Worm (Caenorhabditis elegans): ENCODE results near the gene Y38H6A.5.
"Not testable (repeated sequence)": the region's sequence is repeated elsewhere in the genome, so short reads cannot be mapped to it uniquely, and the experiment has no call there.

The Y38H6A.5 gene

ce11 chrV:20335264-20335663 lies at the start of gene Y38H6A.5:
Gene Y38H6A.5, minus strand, starts transcription at chrV:20335364.
- no peak for TF ChIP-seq med-1 (GFP tag; optimal IDR thresholded peaks at IDR 0.05; ENCODE audit: insufficient read depth)
- TF ChIP-seq ztf-29 (GFP tag; IDR thresholded peaks at IDR 0.05) = no peak
- TF ChIP-seq tab-1 (GFP tag; IDR thresholded peaks at IDR 0.05) = no peak

DNA sequence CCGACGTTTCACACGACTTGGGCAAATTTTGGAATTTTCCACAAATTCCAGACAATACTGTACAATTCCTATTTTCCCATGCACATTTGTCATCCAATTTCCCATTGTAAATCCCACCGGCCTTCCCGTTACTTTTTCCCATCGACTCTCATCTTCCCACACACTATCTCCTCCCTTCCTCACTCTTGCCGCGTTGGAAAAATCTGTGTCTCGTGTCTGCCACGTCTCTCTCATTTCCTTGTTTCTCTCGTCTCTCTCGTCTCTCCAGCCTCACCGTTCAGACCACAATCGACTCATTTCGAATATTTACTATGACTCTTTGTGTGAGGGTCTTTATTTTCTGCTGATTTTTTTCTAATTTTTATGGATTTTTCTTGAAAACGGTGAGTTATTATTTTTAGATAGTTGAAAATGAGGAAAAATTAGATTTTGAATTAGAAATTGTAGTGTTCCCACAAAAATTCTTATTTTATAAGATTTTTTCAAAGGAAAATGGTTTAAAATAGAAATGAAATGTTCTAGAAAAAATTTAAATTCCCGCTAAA lies 48.0 kb upstream of the Y38H6A.5 start, which contains the start of gene K02E2.11:
K02E2.11 (plus strand) TSS at position 251 of the 545 bp plus-strand sequence.
- no peak for TF ChIP-seq ref-1 (GFP tag; conservative IDR thresholded peaks at IDR 0.05)
- no peak for TF ChIP-seq ztf-29 (GFP tag; IDR thresholded peaks at IDR 0.05)
- no peak for TF ChIP-seq tab-1 (GFP tag; IDR thresholded peaks at IDR 0.05)
- no peak for TF ChIP-seq ztf-23 (GFP tag; IDR thresholded peaks at IDR 0.05)
- no peak for TF ChIP-seq cog-1 (tag; optimal IDR thresholded peaks at IDR 0.05)
- TF ChIP-seq flt-1 (GFP tag; IDR thresholded peaks at IDR 0.05) = no peak
- no peak for TF ChIP-seq T22C8.4 (GFP tag; IDR thresholded peaks at IDR 0.05)
- TF ChIP-seq med-1 (GFP tag; optimal IDR thresholded peaks at IDR 0.05; ENCODE audit: insufficient read depth) = no peak
- no peak for TF ChIP-seq klf-2 (GFP tag; conservative IDR thresholded peaks at IDR 0.05)

ce11 chrV:20380320-20380719 lies 45.2 kb upstream of the Y38H6A.5 start, which contains the start of gene K02E2.6:
Gene K02E2.6, plus strand, starts transcription at chrV:20380561.
- no peak for TF ChIP-seq ztf-23 (GFP tag; IDR thresholded peaks at IDR 0.05)
- no peak for TF ChIP-seq tab-1 (GFP tag; IDR thresholded peaks at IDR 0.05)
- no peak for TF ChIP-seq cog-1 (tag; optimal IDR thresholded peaks at IDR 0.05)
- TF ChIP-seq ztf-29 (GFP tag; IDR thresholded peaks at IDR 0.05) = no peak

DNA sequence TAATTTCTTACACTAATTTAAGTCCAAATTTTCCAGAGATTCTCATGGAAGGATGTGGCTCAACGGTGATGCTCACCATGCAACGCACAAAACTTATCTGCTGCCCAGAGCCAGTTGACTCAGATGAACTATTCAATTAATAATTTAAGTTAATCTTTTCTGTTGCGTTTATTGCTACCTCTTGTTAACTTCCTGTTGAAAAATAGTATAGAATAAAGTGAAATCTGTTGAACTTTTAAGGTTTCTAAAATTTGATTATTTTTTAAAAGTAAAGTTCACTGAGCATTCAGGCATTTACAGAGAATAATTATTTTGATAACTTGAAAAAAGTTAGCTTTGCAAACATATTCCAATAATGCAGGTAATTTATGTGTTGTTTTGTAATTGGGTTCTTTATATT lies 40.9 kb upstream of the Y38H6A.5 start:
- TF ChIP-seq ztf-29 (GFP tag; IDR thresholded peaks at IDR 0.05) = no peak
- no peak for TF ChIP-seq tab-1 (GFP tag; IDR thresholded peaks at IDR 0.05)
- TF ChIP-seq T22C8.4 (GFP tag; IDR thresholded peaks at IDR 0.05) = no peak
- no peak for TF ChIP-seq ref-1 (GFP tag; conservative IDR thresholded peaks at IDR 0.05)
- TF ChIP-seq ztf-23 (GFP tag; IDR thresholded peaks at IDR 0.05) = no peak

ce11 chrV:20375236-20375635 lies 40.1 kb upstream of the Y38H6A.5 start, which contains the start of gene ins-35:
Gene ins-35, plus strand, starts transcription at chrV:20375536.
- no peak for TF ChIP-seq T22C8.4 (GFP tag; IDR thresholded peaks at IDR 0.05)
- no peak for TF ChIP-seq ref-1 (GFP tag; conservative IDR thresholded peaks at IDR 0.05)
- no peak for TF ChIP-seq cog-1 (tag; optimal IDR thresholded peaks at IDR 0.05)
- TF ChIP-seq ztf-23 (GFP tag; IDR thresholded peaks at IDR 0.05) = no peak
- TF ChIP-seq tab-1 (GFP tag; IDR thresholded peaks at IDR 0.05) = no peak
- TF ChIP-seq med-1 (GFP tag; optimal IDR thresholded peaks at IDR 0.05; ENCODE audit: insufficient read depth) = no peak
- TF ChIP-seq klf-2 (GFP tag; conservative IDR thresholded peaks at IDR 0.05) = no peak
- TF ChIP-seq flt-1 (GFP tag; IDR thresholded peaks at IDR 0.05) = no peak
- no peak for TF ChIP-seq ztf-29 (GFP tag; IDR thresholded peaks at IDR 0.05)

DNA sequence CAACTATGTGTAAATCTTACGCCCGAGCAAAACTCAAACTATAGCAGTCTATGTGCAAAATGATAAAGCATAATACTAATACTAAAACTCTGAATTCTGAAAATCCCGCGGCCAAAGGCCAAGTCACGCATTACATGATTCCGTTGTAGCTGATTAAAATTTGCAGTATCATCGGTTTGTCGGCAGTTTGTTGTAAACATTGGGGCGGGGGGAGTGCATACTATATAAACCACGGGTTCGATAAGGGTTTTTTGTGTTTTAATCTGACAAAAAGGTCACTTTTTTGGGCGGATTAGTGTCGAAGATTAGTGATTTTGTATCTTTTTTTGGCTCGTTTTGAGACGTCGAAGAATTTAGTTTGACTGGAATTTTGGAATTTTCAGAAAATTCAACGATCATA lies 39.3 kb upstream of the Y38H6A.5 start:
- TF ChIP-seq T22C8.4 (GFP tag; IDR thresholded peaks at IDR 0.05) (no peak), med-1 (GFP tag; optimal IDR thresholded peaks at IDR 0.05; ENCODE audit: insufficient read depth) (no peak), tab-1 (GFP tag; IDR thresholded peaks at IDR 0.05) (no peak), ztf-29 (GFP tag; IDR thresholded peaks at IDR 0.05) (no peak)

ce11 chrV:20369153-20369552 lies 34.0 kb upstream of the Y38H6A.5 start, which contains the start of gene srh-177:
Gene srh-177, minus strand, starts transcription at chrV:20369253.
- TF ChIP-seq med-1 (GFP tag; optimal IDR thresholded peaks at IDR 0.05; ENCODE audit: insufficient read depth); klf-2 (GFP tag; conservative IDR thresholded peaks at IDR 0.05); ztf-29 (GFP tag; IDR thresholded peaks at IDR 0.05): not testable (repeated sequence)

ce11 chrV:20366839-20367238 lies 31.7 kb upstream of the Y38H6A.5 start, which contains the start of gene K02E2.8:
Gene K02E2.8, minus strand, starts transcription at chrV:20366939.
- no peak for TF ChIP-seq klf-2 (GFP tag; conservative IDR thresholded peaks at IDR 0.05)
- no peak for TF ChIP-seq ref-1 (GFP tag; conservative IDR thresholded peaks at IDR 0.05)
- no peak for TF ChIP-seq ztf-29 (GFP tag; IDR thresholded peaks at IDR 0.05)
- TF ChIP-seq cog-1 (tag; optimal IDR thresholded peaks at IDR 0.05) = no peak
- TF ChIP-seq tab-1 (GFP tag; IDR thresholded peaks at IDR 0.05) = no peak
- TF ChIP-seq med-1 (GFP tag; optimal IDR thresholded peaks at IDR 0.05; ENCODE audit: insufficient read depth) = no peak
- no peak for TF ChIP-seq ztf-23 (GFP tag; IDR thresholded peaks at IDR 0.05)
- TF ChIP-seq T22C8.4 (GFP tag; IDR thresholded peaks at IDR 0.05) = no peak
- TF ChIP-seq flt-1 (GFP tag; IDR thresholded peaks at IDR 0.05) = no peak

DNA sequence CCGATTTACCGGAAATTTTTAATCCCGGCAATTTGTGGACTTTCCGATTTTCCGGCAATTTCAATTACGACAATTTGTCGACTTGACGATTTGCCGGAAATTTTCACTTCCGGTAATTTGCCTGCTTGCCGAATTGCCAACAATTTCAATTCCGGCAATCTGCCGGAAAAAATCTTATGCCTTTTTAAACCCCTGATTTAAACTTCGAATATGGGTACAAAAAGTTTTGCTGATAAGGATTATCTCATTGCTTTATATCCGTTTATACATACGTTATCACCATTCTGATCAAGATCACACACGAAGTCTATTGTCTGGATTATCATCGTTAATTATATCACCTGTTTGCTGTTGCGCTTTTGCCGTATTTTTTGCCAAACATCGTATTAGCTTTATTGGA lies 21.3 kb upstream of the Y38H6A.5 start, which contains the start of gene grd-11:
grd-11 (plus strand) TSS at position 301 of the 400 bp plus-strand sequence.
- TF ChIP-seq tab-1 (GFP tag; IDR thresholded peaks at IDR 0.05) (no peak), cog-1 (tag; optimal IDR thresholded peaks at IDR 0.05) (no peak), ztf-29 (GFP tag; IDR thresholded peaks at IDR 0.05) (no peak), klf-2 (GFP tag; conservative IDR thresholded peaks at IDR 0.05) (no peak), ref-1 (GFP tag; conservative IDR thresholded peaks at IDR 0.05) (no peak), med-1 (GFP tag; optimal IDR thresholded peaks at IDR 0.05; ENCODE audit: insufficient read depth) (no peak), T22C8.4 (GFP tag; IDR thresholded peaks at IDR 0.05) (no peak), ztf-23 (GFP tag; IDR thresholded peaks at IDR 0.05) (no peak), flt-1 (GFP tag; IDR thresholded peaks at IDR 0.05) (no peak)

DNA sequence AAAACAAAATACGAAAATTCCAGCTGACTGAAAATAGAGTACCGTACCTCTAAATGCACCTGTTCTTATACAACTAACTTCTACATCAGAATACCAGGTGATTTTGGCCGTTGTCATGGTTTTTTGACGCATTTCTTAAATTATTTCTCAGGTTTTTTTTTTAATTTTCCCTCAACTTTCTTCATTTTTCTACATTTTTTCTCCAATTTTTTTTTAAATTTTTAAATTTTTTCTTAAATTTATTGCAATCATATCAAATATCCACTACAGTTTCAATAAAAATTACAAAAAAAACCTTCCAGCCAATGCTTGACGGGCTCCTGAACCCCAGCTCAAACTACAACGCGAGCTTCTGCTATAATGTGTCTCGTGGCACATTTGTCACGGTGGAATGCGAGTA lies 16.0 kb upstream of the Y38H6A.5 start, which contains the start of gene K02E2.1:
K02E2.1 (plus strand) TSS at position 301 of the 400 bp plus-strand sequence.
- TF ChIP-seq med-1 (GFP tag; optimal IDR thresholded peaks at IDR 0.05; ENCODE audit: insufficient read depth) (no peak), tab-1 (GFP tag; IDR thresholded peaks at IDR 0.05) (no peak), klf-2 (GFP tag; conservative IDR thresholded peaks at IDR 0.05) (no peak), cog-1 (tag; optimal IDR thresholded peaks at IDR 0.05) (no peak), flt-1 (GFP tag; IDR thresholded peaks at IDR 0.05) (no peak), ztf-23 (GFP tag; IDR thresholded peaks at IDR 0.05) (no peak)

Data from whole organism, midembryonic.